Fruit fly (Drosophila melanogaster) whole organism, embryonic: ENCODE measurements around the gene CG9114.

ENCODE experiments used
- ATbp ChIP-seq: fragments of 200-800 bp; sonication (Bioruptor generic); optimal IDR thresholded peaks from 2 replicates; lab custom pipeline; 2017; ENCODE audit warnings: missing biosample characterization, mild to moderate bottlenecking, missing genetic modification characterization, missing genetic modification reagents
- Adf1 ChIP-seq: fragments of 200-800 bp; sonication (Bioruptor generic); IDR thresholded peaks from 2 replicates; pipeline ENCODE4 v1.3.6; 2022; ENCODE audit warnings: missing biosample characterization, missing genetic modification characterization
- Atf6 ChIP-seq: fragments of 200-800 bp; sonication (Bioruptor generic); IDR thresholded peaks from 2 replicates; pipeline ENCODE4 v1.3.6; 2022; ENCODE audit warnings: missing biosample characterization, missing genetic modification characterization
- CG10147 ChIP-seq: fragments of 200-800 bp; sonication (Bioruptor generic); optimal IDR thresholded peaks from 2 replicates; lab custom pipeline; 2019; ENCODE audit warnings: missing biosample characterization, mild to moderate bottlenecking, missing genetic modification characterization, moderate library complexity
- CG11723 ChIP-seq: fragments of 200-800 bp; sonication (Bioruptor generic); optimal IDR thresholded peaks from 2 replicates; lab custom pipeline; 2017; ENCODE audit warnings: missing biosample characterization, mild to moderate bottlenecking, missing genetic modification characterization
- CG12071 ChIP-seq: fragments of 200-800 bp; sonication (Bioruptor generic); optimal IDR thresholded peaks from 3 replicates; lab custom pipeline; 2018; ENCODE audit warnings: missing biosample characterization, mild to moderate bottlenecking, missing genetic modification characterization
- CG12104 ChIP-seq: fragments of 200-800 bp; sonication (Bioruptor generic); optimal IDR thresholded peaks from 3 replicates; lab custom pipeline; 2016; ENCODE audit warnings: missing biosample characterization, missing genetic modification characterization
- CG13624 ChIP-seq: fragments of 200-800 bp; sonication (Bioruptor generic); optimal IDR thresholded peaks from 2 replicates; lab custom pipeline; 2016; ENCODE audit warnings: missing biosample characterization, missing genetic modification characterization
- CG13894 ChIP-seq: fragments of 200-800 bp; sonication (Bioruptor generic); optimal IDR thresholded peaks from 3 replicates; lab custom pipeline; 2018; ENCODE audit warnings: missing biosample characterization, mild to moderate bottlenecking, missing genetic modification characterization, moderate library complexity
- CG15073 ChIP-seq: fragments of 200-800 bp; sonication (Bioruptor generic); optimal IDR thresholded peaks from 2 replicates; lab custom pipeline; 2016; ENCODE audit warnings: missing biosample characterization, missing genetic modification characterization
- CG16815 ChIP-seq: fragments of 200-800 bp; sonication (Bioruptor generic); optimal IDR thresholded peaks from 3 replicates; lab custom pipeline; 2017; ENCODE audit warnings: missing biosample characterization, mild to moderate bottlenecking, missing genetic modification characterization
- CG17361 ChIP-seq: fragments of 200-800 bp; sonication (Bioruptor generic); IDR thresholded peaks from 3 replicates; pipeline ENCODE4 v1.3.6; 2022; ENCODE audit warnings: missing biosample characterization, missing genetic modification characterization
- CG2129 ChIP-seq: fragments of 200-800 bp; sonication (Bioruptor generic); IDR thresholded peaks from 2 replicates; pipeline ENCODE4 v1.3.6; 2022; ENCODE audit warnings: missing biosample characterization, missing genetic modification characterization; ENCODE audit not compliant: partially characterized antibody
- CG2199 ChIP-seq: fragments of 200-800 bp; sonication (Bioruptor generic); IDR thresholded peaks from 3 replicates; pipeline ENCODE4 v1.3.6; 2022; ENCODE audit warnings: missing biosample characterization, missing genetic modification characterization
- CG30403 ChIP-seq: fragments of 200-800 bp; sonication (Bioruptor generic); optimal IDR thresholded peaks from 3 replicates; lab custom pipeline; 2016; ENCODE audit warnings: missing biosample characterization, missing genetic modification characterization
- CG31365 ChIP-seq: fragments of 200-800 bp; sonication (Bioruptor generic); optimal IDR thresholded peaks from 2 replicates; lab custom pipeline; 2018; ENCODE audit warnings: missing biosample characterization, mild to moderate bottlenecking, missing genetic modification characterization
- CG3726 ChIP-seq: fragments of 200-800 bp; sonication (Bioruptor generic); IDR thresholded peaks from 3 replicates; pipeline ENCODE4, ENCODE4 v1.3.6; 2022; ENCODE audit warnings: missing biosample characterization, missing genetic modification characterization
- CG4328 ChIP-seq: fragments of 200-800 bp; sonication (Bioruptor generic); optimal IDR thresholded peaks from 3 replicates; lab custom pipeline; 2017; ENCODE audit warnings: missing biosample characterization, missing genetic modification reagents, missing genetic modification characterization
- CG4617 ChIP-seq: fragments of 200-800 bp; sonication (Bioruptor generic); optimal IDR thresholded peaks from 3 replicates; lab custom pipeline; 2016; ENCODE audit warnings: missing biosample characterization, missing genetic modification characterization, borderline replicate concordance
- CG5953 ChIP-seq: fragments of 200-800 bp; sonication (Bioruptor generic); IDR thresholded peaks from 2 replicates; pipeline ENCODE4 v1.3.6; 2022; ENCODE audit warnings: missing biosample characterization, missing genetic modification characterization
- CG6175 ChIP-seq: fragments of 200-800 bp; sonication (Bioruptor generic); IDR thresholded peaks from 3 replicates; pipeline ENCODE4 v1.3.6; 2022; ENCODE audit warnings: missing biosample characterization, missing genetic modification characterization
- CG7963 ChIP-seq: fragments of 200-800 bp; sonication (Bioruptor generic); IDR thresholded peaks from 3 replicates; pipeline ENCODE4 v1.3.6; 2022; ENCODE audit warnings: missing biosample characterization, missing genetic modification characterization; ENCODE audit not compliant: partially characterized antibody
- CG8089 ChIP-seq: fragments of 200-800 bp; sonication (Bioruptor generic); optimal IDR thresholded peaks from 3 replicates; lab custom pipeline; 2016; ENCODE audit warnings: missing biosample characterization, missing genetic modification characterization
- CG8281 ChIP-seq: fragments of 200-800 bp; sonication (Bioruptor generic); optimal IDR thresholded peaks from 2 replicates; lab custom pipeline; 2018; ENCODE audit warnings: missing biosample characterization, mild to moderate bottlenecking, missing genetic modification characterization, moderate library complexity
- Dad ChIP-seq: fragments of 200-800 bp; sonication (Bioruptor generic); optimal IDR thresholded peaks from 3 replicates; lab custom pipeline; 2016; ENCODE audit warnings: missing biosample characterization, missing genetic modification characterization
- Deaf1 ChIP-seq: fragments of 200-800 bp; optimal IDR thresholded peaks from 3 replicates; lab custom pipeline; 2019; ENCODE audit warnings: missing biosample characterization, mild to moderate bottlenecking, missing genetic modification characterization, moderate library complexity
- Dip3 ChIP-seq: fragments of 200-800 bp; sonication (Bioruptor generic); optimal IDR thresholded peaks from 3 replicates; lab custom pipeline; 2016; ENCODE audit warnings: missing biosample characterization, missing genetic modification characterization
- H2.0 ChIP-seq: fragments of 200-800 bp; sonication (Bioruptor generic); IDR thresholded peaks from 2 replicates; pipeline ENCODE4 v1.3.6; 2022; ENCODE audit warnings: missing biosample characterization, missing genetic modification characterization
- HHEX ChIP-seq: fragments of 200-800 bp; sonication (Bioruptor generic); optimal IDR thresholded peaks from 3 replicates; lab custom pipeline; 2017; ENCODE audit warnings: missing biosample characterization, mild to moderate bottlenecking, missing genetic modification characterization, missing genetic modification reagents
- HLH54F ChIP-seq: fragments of 200-800 bp; sonication (Bioruptor generic); optimal IDR thresholded peaks from 3 replicates; lab custom pipeline; 2016; ENCODE audit warnings: missing biosample characterization, missing genetic modification characterization
- Hr3 ChIP-seq: fragments of 200-800 bp; sonication (Bioruptor generic); optimal IDR thresholded peaks from 3 replicates; lab custom pipeline; 2016; ENCODE audit warnings: missing biosample characterization, missing genetic modification characterization
- MESR4 ChIP-seq: fragments of 200-800 bp; sonication (Bioruptor generic); optimal IDR thresholded peaks from 2 replicates; lab custom pipeline; 2018; ENCODE audit warnings: missing biosample characterization, mild to moderate bottlenecking, missing genetic modification characterization, moderate library complexity
- Mes4 ChIP-seq: fragments of 200-800 bp; sonication (Bioruptor generic); optimal IDR thresholded peaks from 2 replicates; lab custom pipeline; 2016; ENCODE audit warnings: missing biosample characterization, missing genetic modification characterization
- Neu2 ChIP-seq: fragments of 200-800 bp; sonication (Bioruptor generic); optimal IDR thresholded peaks from 3 replicates; lab custom pipeline; 2016; ENCODE audit warnings: missing biosample characterization, missing genetic modification characterization, borderline replicate concordance
- Nf-YA ChIP-seq: fragments of 200-800 bp; sonication (Bioruptor generic); IDR thresholded peaks from 2 replicates; pipeline ENCODE4 v1.3.6; 2022; ENCODE audit warnings: missing biosample characterization, missing genetic modification characterization
- Pdp1 ChIP-seq, 2 experiments: fragments of 200-800 bp; sonication (Bioruptor generic); optimal IDR thresholded peaks; 3 replicates each; lab custom pipeline; 2016; ENCODE audit warnings: missing biosample characterization in 2 of 2, missing genetic modification characterization in 2 of 2, mild to moderate bottlenecking in 1 of 2, moderate library complexity in 1 of 2
- Usf ChIP-seq: fragments of 200-800 bp; sonication (Bioruptor generic); optimal IDR thresholded peaks from 2 replicates; lab custom pipeline; 2017; ENCODE audit warnings: missing genotype, missing biosample characterization, missing genetic modification characterization
- aop ChIP-seq: fragments of 200-800 bp; sonication (Bioruptor generic); IDR thresholded peaks from 2 replicates; pipeline ENCODE4 v1.3.6; 2022; ENCODE audit warnings: missing biosample characterization, missing genetic modification characterization
- bbx ChIP-seq: fragments of 200-800 bp; sonication (Bioruptor generic); IDR thresholded peaks from 2 replicates; pipeline ENCODE4 v1.3.6; 2022; ENCODE audit warnings: missing biosample characterization, missing genetic modification characterization; ENCODE audit not compliant: partially characterized antibody
- btn ChIP-seq: fragments of 200-800 bp; sonication (Bioruptor generic); optimal IDR thresholded peaks from 2 replicates; lab custom pipeline; 2016; ENCODE audit warnings: missing biosample characterization, missing genetic modification characterization
- crol ChIP-seq: fragments of 200-800 bp; sonication (Bioruptor generic); IDR thresholded peaks from 2 replicates; pipeline ENCODE4 v1.3.6; 2022; ENCODE audit warnings: missing biosample characterization, missing genetic modification characterization
- disco-r ChIP-seq: fragments of 200-800 bp; sonication (Bioruptor generic); optimal IDR thresholded peaks from 2 replicates; lab custom pipeline; 2016; ENCODE audit warnings: missing biosample characterization, missing genetic modification characterization
- fu2 ChIP-seq: fragments of 200-800 bp; sonication (Bioruptor generic); optimal IDR thresholded peaks from 2 replicates; lab custom pipeline; 2016; ENCODE audit warnings: missing biosample characterization, missing genetic modification characterization
- gcm ChIP-seq: fragments of 200-800 bp; sonication (Bioruptor generic); optimal IDR thresholded peaks from 2 replicates; lab custom pipeline; 2019; ENCODE audit warnings: missing biosample characterization, mild to moderate bottlenecking, missing genetic modification characterization, moderate library complexity
- ind ChIP-seq: fragments of 200-800 bp; sonication (Bioruptor generic); optimal IDR thresholded peaks from 3 replicates; lab custom pipeline; 2016; ENCODE audit warnings: missing biosample characterization, missing genetic modification characterization
- mld ChIP-seq: fragments of 200-800 bp; sonication (Bioruptor generic); IDR thresholded peaks from 3 replicates; pipeline ENCODE4 v1.3.6; 2022; ENCODE audit warnings: missing biosample characterization, missing genetic modification characterization; ENCODE audit not compliant: partially characterized antibody
- pan ChIP-seq, 4 experiments: fragments of >200 bp in 3 of 4; fragments of 200-800 bp in 1 of 4; sonication (Bioruptor generic) in 1 of 4; optimal IDR thresholded peaks in 3 of 4; IDR thresholded peaks in 1 of 4; 2 replicates each; pipeline versions ENCODE4 v1.3.6 to Lab custom; 2017 to 2022; ENCODE audit warnings: missing biosample characterization in 2 of 4, missing genetic modification characterization in 2 of 4, mixed read lengths in 1 of 4
- pho ChIP-seq: fragments of 200-800 bp; sonication (Bioruptor generic); optimal IDR thresholded peaks from 2 replicates; lab custom pipeline; 2016; ENCODE audit warnings: missing biosample characterization, missing genetic modification characterization
- sna ChIP-seq: fragments of 200-800 bp; sonication (Bioruptor generic); IDR thresholded peaks from 2 replicates; pipeline ENCODE4 v1.3.6; 2022; ENCODE audit warnings: missing biosample characterization, missing genetic modification characterization; ENCODE audit not compliant: partially characterized antibody
- sob ChIP-seq: fragments of 200-800 bp; sonication (Bioruptor generic); IDR thresholded peaks from 2 replicates; pipeline ENCODE4 v1.3.6; 2022; ENCODE audit warnings: missing biosample characterization, missing genetic modification characterization

Gene CG9114

dm6 chrX:15319290-15319689, 13.7 kb downstream of the CG9114 start, which contains the start of gene Top1 (continued):
- TF ChIP-seq CG2199 (0 out of 3 replicates have a peak, but pooled peaks have one; percentile 44), gcm (no peak), Dip3 (GFP tag; lab: Kevin White, UChicago) (peak; percentile 6), Neu2 (GFP tag; lab: Kevin White, UChicago) (no peak), CG12071 (GFP tag; lab: Kevin White, UChicago) (peak; percentile 14), CG13624 (GFP tag; lab: Kevin White, UChicago) (peak; percentile 17), CG15073 (GFP tag; lab: Kevin White, UChicago) (no peak), H2.0 (GFP tag; lab: Robert Waterston, UW) (0 out of 2 replicates have a peak, but pooled peaks have one; percentile 12), CG12104 (GFP tag; lab: Kevin White, UChicago) (peak; percentile 18), btn (GFP tag; lab: Kevin White, UChicago) (no peak), CG13894 (tag; lab: Kevin White, UChicago) (peak; percentile 34), Adf1 (GFP tag; lab: Robert Waterston, UW) (peak; percentile 31), bbx (GFP tag; lab: Robert Waterston, UW) (peak; percentile 98), Mes4 (no peak), Deaf1 (tag; lab: Kevin White, UChicago) (peak; percentile 36), pho (GFP tag; lab: Kevin White, UChicago) (peak; percentile 2), CG11723 (no peak), CG8089 (GFP tag; lab: Kevin White, UChicago) (no peak), Usf (GFP tag; lab: Kevin White, UChicago) (no peak), disco-r (GFP tag; lab: Kevin White, UChicago) (no peak), Nf-YA (no peak), CG4328 (GFP tag; lab: Kevin White, UChicago) (peak; percentile 17), CG8281 (tag; lab: Kevin White, UChicago) (no peak), CG6175 (GFP tag; lab: Robert Waterston, UW) (no peak), CG2129 (GFP tag; lab: Robert Waterston, UW) (peak; percentile 91), Pdp1 (GFP tag; optimal IDR thresholded peaks at IDR 0.05; lab: Kevin White, UChicago) (peak in 1 of 2 experiments; percentile 20), crol (GFP tag; lab: Robert Waterston, UW) (no peak), CG16815 (GFP tag; lab: Kevin White, UChicago) (no peak), Atf6 (GFP tag; lab: Robert Waterston, UW) (0 out of 2 replicates have a peak, but pooled peaks have one; percentile 28), sna (GFP tag; lab: Robert Waterston, UW) (peak; percentile 86), Hr3 (GFP tag; lab: Kevin White, UChicago) (no peak), MESR4 (GFP tag; lab: Kevin White, UChicago) (peak; percentile 66), CG7963 (peak; percentile 96), pan (optimal IDR thresholded peaks at IDR 0.05; lab: Kevin White, UChicago) (no peak), pan (GFP tag; optimal IDR thresholded peaks at IDR 0.05 in 1 of 2, IDR thresholded peaks at IDR 0.05 in 1 of 2) (no peak), CG3726 (no peak), CG10147 (no peak), aop (GFP tag; lab: Robert Waterston, UW) (no peak), HLH54F (GFP tag; lab: Kevin White, UChicago) (no peak), CG17361 (0 out of 3 replicates have a peak, but pooled peaks have one; percentile 15), CG4617 (GFP tag; lab: Kevin White, UChicago) (peak; percentile 27), CG31365 (tag; lab: Kevin White, UChicago) (no peak), ind (peak; percentile 4), CG5953 (no peak), sob (GFP tag; lab: Robert Waterston, UW) (peak; percentile 56), mld (GFP tag; lab: Robert Waterston, UW) (peak; percentile 96), fu2 (GFP tag; lab: Kevin White, UChicago) (no peak), ATbp (GFP tag; lab: Kevin White, UChicago) (no peak), Dad (GFP tag; lab: Kevin White, UChicago) (peak; percentile 58), CG30403 (GFP tag; lab: Kevin White, UChicago) (peak; percentile 10), HHEX (GFP tag; lab: Kevin White, UChicago) (no peak)
